Worm (Caenorhabditis elegans): Measurements from ENCODE around the gene B0035.13.

Gene B0035.13

DNA sequence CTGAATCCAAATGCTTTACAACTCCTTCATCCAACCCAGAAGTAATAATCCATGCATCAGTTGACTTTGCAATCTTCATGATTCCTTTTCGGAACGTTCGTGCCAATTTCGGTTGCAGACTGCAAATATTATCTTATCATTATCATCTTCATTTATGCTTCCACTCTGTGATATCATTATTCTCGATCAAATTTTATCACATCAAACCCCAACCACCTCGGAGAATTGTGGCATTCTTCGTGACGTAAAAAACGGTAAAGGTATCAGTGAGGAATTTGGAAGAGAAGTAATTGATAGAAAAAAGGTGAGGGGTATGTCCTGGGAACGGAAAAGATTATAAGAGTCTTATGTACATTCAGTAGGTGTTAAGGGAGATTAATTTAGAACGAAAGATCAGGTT lies 49.0 kb downstream of the B0035.13 start:
- TF ChIP-seq sptf-1 (tag; optimal IDR thresholded peaks at IDR 0.05) (no peak), elt-3 (tag; optimal IDR thresholded peaks at IDR 0.05) (no peak), zip-8 (tag; optimal IDR thresholded peaks at IDR 0.05) (no peak), sem-2 (GFP tag; optimal IDR thresholded peaks at IDR 0.05) (no peak), lin-13 (tag; optimal IDR thresholded peaks at IDR 0.05) (no peak), blmp-1 (tag; optimal IDR thresholded peaks at IDR 0.05) (no peak), lsy-2 (tag; optimal IDR thresholded peaks at IDR 0.05) (no peak), flh-1 (GFP tag; optimal IDR thresholded peaks at IDR 0.05) (no peak), mab-5 (tag; optimal IDR thresholded peaks at IDR 0.05) (no peak), nhr-28 (tag; optimal IDR thresholded peaks at IDR 0.05) (no peak), ces-1 (GFP tag; optimal IDR thresholded peaks at IDR 0.05) (no peak), ztf-11 (tag; optimal IDR thresholded peaks at IDR 0.05) (no peak), lin-32 (GFP tag; optimal IDR thresholded peaks at IDR 0.05) (no peak), ceh-43 (GFP tag; optimal IDR thresholded peaks at IDR 0.05) (no peak), M03D4.4 (tag; optimal IDR thresholded peaks at IDR 0.05) (no peak)

Data from whole organism, mixed stage, embryonic.